Fruit fly (Drosophila melanogaster): ENCODE results near the gene GramD1B.

The GramD1B gene

dm6 chr2L:3373242-3373641, at the start of gene GramD1B:
Gene GramD1B (minus strand): TSS chr2L:3373372.
- TF ChIP-seq CG5204 (GFP tag; optimal IDR thresholded peaks at IDR 0.05) (no peak), pad (GFP tag; optimal IDR thresholded peaks at IDR 0.05) (peak; percentile 43), CG1620 (GFP tag; optimal IDR thresholded peaks at IDR 0.05) (peak; percentile 26), CG7045 (GFP tag; optimal IDR thresholded peaks at IDR 0.05) (no peak), Mnt (GFP tag; optimal IDR thresholded peaks at IDR 0.05) (peak; percentile 34), cnc (optimal IDR thresholded peaks at IDR 0.05) (no peak), CG33017 (tag; optimal IDR thresholded peaks at IDR 0.05) (no peak), CG7101 (tag; optimal IDR thresholded peaks at IDR 0.05) (peak; percentile 57), tj (GFP tag; optimal IDR thresholded peaks at IDR 0.05) (no peak), Hr96 (GFP tag; optimal IDR thresholded peaks at IDR 0.05) (no peak), CG12768 (GFP tag; optimal IDR thresholded peaks at IDR 0.05) (peak; percentile 23), Crg-1 (GFP tag; optimal IDR thresholded peaks at IDR 0.05) (peak; percentile 54), toe (GFP tag; optimal IDR thresholded peaks at IDR 0.05) (no peak), CG11617 (GFP tag; optimal IDR thresholded peaks at IDR 0.05) (no peak), ovo (GFP tag; optimal IDR thresholded peaks at IDR 0.05) (peak; percentile 17), cic (GFP tag; optimal IDR thresholded peaks at IDR 0.05) (no peak), Clk (GFP tag; optimal IDR thresholded peaks at IDR 0.05) (no peak), bab1 (GFP tag; optimal IDR thresholded peaks at IDR 0.05) (peak; percentile 51), kay (GFP tag; ENCODE audit: borderline replicate concordance) (peak; percentile 57), CG14711 (tag; optimal IDR thresholded peaks at IDR 0.05) (peak; percentile 50)

DNA sequence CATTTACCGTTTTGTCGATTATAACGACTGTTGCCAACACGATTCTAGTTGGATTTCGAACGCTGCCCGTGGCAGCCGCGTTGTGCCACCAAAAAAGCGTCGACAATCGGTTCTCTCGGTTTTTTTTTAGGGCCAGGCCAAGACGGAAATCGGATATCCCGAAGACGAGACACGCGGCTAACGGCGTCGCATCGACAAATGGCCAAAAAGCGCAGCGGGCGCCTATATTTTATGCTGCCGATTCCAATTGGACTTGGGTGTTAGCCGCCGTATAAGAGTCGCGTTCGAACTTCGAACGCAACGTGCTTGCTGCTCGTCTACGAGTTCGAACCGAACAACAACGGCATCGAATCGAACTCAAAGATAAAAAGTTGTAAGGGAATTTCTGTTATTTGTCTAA, 49.6 kb upstream of the GramD1B start:
- TF ChIP-seq kay (GFP tag; ENCODE audit: borderline replicate concordance) (peak; percentile 7), CG7101 (tag; optimal IDR thresholded peaks at IDR 0.05) (no peak), cnc (optimal IDR thresholded peaks at IDR 0.05) (no peak), Mnt (GFP tag; optimal IDR thresholded peaks at IDR 0.05) (no peak), CG33017 (tag; optimal IDR thresholded peaks at IDR 0.05) (no peak), CG1620 (GFP tag; optimal IDR thresholded peaks at IDR 0.05) (no peak), Crg-1 (GFP tag; optimal IDR thresholded peaks at IDR 0.05) (no peak)

DNA sequence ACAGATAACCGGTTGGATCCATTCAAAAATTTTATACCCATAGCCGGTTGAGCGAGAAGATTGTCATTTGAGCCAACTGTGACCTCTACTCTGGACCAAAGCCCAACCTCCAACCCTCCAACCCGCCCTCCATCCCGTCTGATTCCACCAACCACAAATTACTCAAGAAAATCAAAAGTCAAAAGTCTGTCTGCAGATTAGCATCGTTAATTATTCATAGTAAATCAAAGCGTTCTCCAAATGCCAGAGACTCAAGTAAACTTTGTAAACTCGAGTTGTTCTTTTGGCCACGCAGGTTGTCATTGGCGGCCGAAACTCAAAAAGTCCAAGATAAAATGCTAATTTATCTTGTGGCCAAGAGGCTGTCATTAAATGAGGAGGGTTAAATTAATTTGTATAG, 44.4 kb upstream of the GramD1B start:
- TF ChIP-seq cic (GFP tag; optimal IDR thresholded peaks at IDR 0.05) (no peak), Clk (GFP tag; optimal IDR thresholded peaks at IDR 0.05) (no peak), kay (GFP tag; ENCODE audit: borderline replicate concordance) (no peak), Hr96 (GFP tag; optimal IDR thresholded peaks at IDR 0.05) (no peak), CG12768 (GFP tag; optimal IDR thresholded peaks at IDR 0.05) (no peak), CG7045 (GFP tag; optimal IDR thresholded peaks at IDR 0.05) (no peak), CG14711 (tag; optimal IDR thresholded peaks at IDR 0.05) (no peak), CG33017 (tag; optimal IDR thresholded peaks at IDR 0.05) (no peak), tj (GFP tag; optimal IDR thresholded peaks at IDR 0.05) (no peak), cnc (optimal IDR thresholded peaks at IDR 0.05) (no peak), Mnt (GFP tag; optimal IDR thresholded peaks at IDR 0.05) (no peak), CG5204 (GFP tag; optimal IDR thresholded peaks at IDR 0.05) (no peak), toe (GFP tag; optimal IDR thresholded peaks at IDR 0.05) (no peak), bab1 (GFP tag; optimal IDR thresholded peaks at IDR 0.05) (no peak), Crg-1 (GFP tag; optimal IDR thresholded peaks at IDR 0.05) (no peak), CG11617 (GFP tag; optimal IDR thresholded peaks at IDR 0.05) (no peak)

dm6 chr2L:3416527-3417304, 43.5 kb upstream of the GramD1B start, which contains the start of gene CG31952:
Gene CG31952 (plus strand): TSS chr2L:3416693.
- TF ChIP-seq CG33017 (tag; optimal IDR thresholded peaks at IDR 0.05) (no peak), cnc (optimal IDR thresholded peaks at IDR 0.05) (no peak), Hr96 (GFP tag; optimal IDR thresholded peaks at IDR 0.05) (no peak), tj (GFP tag; optimal IDR thresholded peaks at IDR 0.05) (no peak), CG1620 (GFP tag; optimal IDR thresholded peaks at IDR 0.05) (no peak), cic (GFP tag; optimal IDR thresholded peaks at IDR 0.05) (no peak), CG11617 (GFP tag; optimal IDR thresholded peaks at IDR 0.05) (no peak), Crg-1 (GFP tag; optimal IDR thresholded peaks at IDR 0.05) (no peak), CG7045 (GFP tag; optimal IDR thresholded peaks at IDR 0.05) (no peak), CG7101 (tag; optimal IDR thresholded peaks at IDR 0.05) (no peak), ovo (GFP tag; optimal IDR thresholded peaks at IDR 0.05) (no peak)

DNA sequence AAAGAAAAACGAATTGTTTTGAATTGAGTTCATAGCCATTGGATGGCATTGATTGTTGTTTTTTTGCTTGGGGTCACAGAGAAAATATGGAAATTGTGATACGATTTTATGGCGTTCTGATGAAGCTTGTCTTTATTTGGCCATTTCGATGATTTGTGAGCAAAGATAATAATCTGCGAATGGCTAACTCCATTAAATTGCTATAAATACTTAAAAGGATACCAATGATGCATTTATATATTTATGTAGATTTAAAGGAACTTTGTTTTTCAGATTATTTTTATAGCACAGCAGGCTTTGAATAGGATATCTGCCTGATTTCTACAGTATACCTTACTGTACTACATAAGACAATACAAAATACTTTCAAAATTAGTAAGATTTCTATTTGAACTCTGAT, 37.1 kb upstream of the GramD1B start, which contains the start of gene CG8840:
CG8840 (plus strand) TSS at position 301 of the 400 bp plus-strand sequence.
- no peak for TF ChIP-seq cnc (optimal IDR thresholded peaks at IDR 0.05)
- TF ChIP-seq CG7101 (tag; optimal IDR thresholded peaks at IDR 0.05): no peak
- TF ChIP-seq Hr96 (GFP tag; optimal IDR thresholded peaks at IDR 0.05): no peak
- no peak for TF ChIP-seq CG14711 (tag; optimal IDR thresholded peaks at IDR 0.05)
- no peak for TF ChIP-seq ovo (GFP tag; optimal IDR thresholded peaks at IDR 0.05)
- TF ChIP-seq toe (GFP tag; optimal IDR thresholded peaks at IDR 0.05): no peak
- no peak for TF ChIP-seq CG7045 (GFP tag; optimal IDR thresholded peaks at IDR 0.05)
- TF ChIP-seq Mnt (GFP tag; optimal IDR thresholded peaks at IDR 0.05): no peak
- no peak for TF ChIP-seq cic (GFP tag; optimal IDR thresholded peaks at IDR 0.05)
- no peak for TF ChIP-seq tj (GFP tag; optimal IDR thresholded peaks at IDR 0.05)
- no peak for TF ChIP-seq CG5204 (GFP tag; optimal IDR thresholded peaks at IDR 0.05)
- no peak for TF ChIP-seq pad (GFP tag; optimal IDR thresholded peaks at IDR 0.05)
- no peak for TF ChIP-seq kay (GFP tag; ENCODE audit: borderline replicate concordance)
- TF ChIP-seq CG1620 (GFP tag; optimal IDR thresholded peaks at IDR 0.05): no peak
- TF ChIP-seq bab1 (GFP tag; optimal IDR thresholded peaks at IDR 0.05): no peak

DNA sequence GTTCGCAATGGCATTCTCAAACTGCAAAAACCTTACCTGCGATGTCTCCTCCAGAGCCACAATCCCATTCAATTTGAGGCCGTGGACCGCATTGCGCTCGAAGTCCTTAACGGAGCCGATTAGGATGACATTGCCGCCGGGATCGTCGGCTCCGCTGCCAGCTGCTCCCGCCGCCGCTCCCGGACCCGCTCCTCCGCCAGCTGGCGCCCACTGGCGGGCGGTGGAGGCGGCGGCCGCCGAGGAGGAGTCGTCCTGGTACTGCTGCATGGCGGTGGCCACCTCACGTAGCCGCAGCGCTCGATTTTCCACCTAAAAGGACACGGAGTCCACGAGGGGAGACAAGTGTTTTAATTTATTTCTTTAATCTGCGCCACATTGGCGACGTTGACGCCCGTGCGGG, 34.5 kb upstream of the GramD1B start:
- TF ChIP-seq kay (GFP tag; ENCODE audit: borderline replicate concordance): no peak
- TF ChIP-seq CG1620 (GFP tag; optimal IDR thresholded peaks at IDR 0.05): no peak
- no peak for TF ChIP-seq cic (GFP tag; optimal IDR thresholded peaks at IDR 0.05)
- TF ChIP-seq CG33017 (tag; optimal IDR thresholded peaks at IDR 0.05): no peak
- no peak for TF ChIP-seq CG7101 (tag; optimal IDR thresholded peaks at IDR 0.05)
- TF ChIP-seq CG14711 (tag; optimal IDR thresholded peaks at IDR 0.05): no peak
- TF ChIP-seq ovo (GFP tag; optimal IDR thresholded peaks at IDR 0.05): no peak
- TF ChIP-seq Crg-1 (GFP tag; optimal IDR thresholded peaks at IDR 0.05): no peak
- no peak for TF ChIP-seq Hr96 (GFP tag; optimal IDR thresholded peaks at IDR 0.05)
- no peak for TF ChIP-seq Mnt (GFP tag; optimal IDR thresholded peaks at IDR 0.05)
- TF ChIP-seq cnc (optimal IDR thresholded peaks at IDR 0.05): no peak
- TF ChIP-seq CG11617 (GFP tag; optimal IDR thresholded peaks at IDR 0.05): no peak
- TF ChIP-seq CG12768 (GFP tag; optimal IDR thresholded peaks at IDR 0.05): no peak
- no peak for TF ChIP-seq Clk (GFP tag; optimal IDR thresholded peaks at IDR 0.05)
